Fruit fly (Drosophila melanogaster) whole organism, embryonic: ENCODE results near the gene mRpL39.

Experiments used
- Atf3 ChIP-seq: fragments of 200-800 bp; sonication (Bioruptor generic); optimal IDR thresholded peaks from 3 replicates; lab custom pipeline; 2016; ENCODE audit warnings: missing biosample characterization, missing genetic modification characterization
- BEAF-32 ChIP-seq: fragments of 200-800 bp; sonication (Bioruptor generic); optimal IDR thresholded peaks from 3 replicates; lab custom pipeline; 2017; ENCODE audit warnings: missing biosample characterization, missing genetic modification characterization, mild to moderate bottlenecking, moderate library complexity, missing genetic modification reagents
- CG10147 ChIP-seq: fragments of 200-800 bp; sonication (Bioruptor generic); optimal IDR thresholded peaks from 2 replicates; lab custom pipeline; 2019; ENCODE audit warnings: missing biosample characterization, mild to moderate bottlenecking, missing genetic modification characterization, moderate library complexity
- CG10959 ChIP-seq: fragments of 200-800 bp; sonication (Bioruptor generic); IDR thresholded peaks from 2 replicates; pipeline ENCODE4 v1.3.6; 2022; ENCODE audit warnings: missing biosample characterization, missing genetic modification characterization
- CG10979 ChIP-seq: fragments of 200-800 bp; sonication (Bioruptor generic); optimal IDR thresholded peaks from 2 replicates; lab custom pipeline; 2018; ENCODE audit warnings: missing biosample characterization, mild to moderate bottlenecking, missing genetic modification characterization, moderate library complexity
- CG15696 ChIP-seq: fragments of 200-800 bp; sonication (Bioruptor generic); optimal IDR thresholded peaks from 2 replicates; lab custom pipeline; 2019; ENCODE audit warnings: missing biosample characterization, mild to moderate bottlenecking, missing genetic modification characterization, moderate library complexity
- CG18619 ChIP-seq: fragments of 200-800 bp; sonication (Bioruptor generic); optimal IDR thresholded peaks from 3 replicates; lab custom pipeline; 2017; ENCODE audit warnings: missing biosample characterization, mild to moderate bottlenecking, missing genetic modification characterization
- CG18764 ChIP-seq: fragments of 200-800 bp; sonication (Bioruptor generic); optimal IDR thresholded peaks from 3 replicates; lab custom pipeline; 2016; ENCODE audit warnings: missing biosample characterization, missing genetic modification characterization
- CG2129 ChIP-seq: fragments of 200-800 bp; sonication (Bioruptor generic); IDR thresholded peaks from 2 replicates; pipeline ENCODE4 v1.3.6; 2022; ENCODE audit warnings: missing biosample characterization, missing genetic modification characterization; ENCODE audit not compliant: partially characterized antibody
- CG31365 ChIP-seq: fragments of 200-800 bp; sonication (Bioruptor generic); optimal IDR thresholded peaks from 2 replicates; lab custom pipeline; 2018; ENCODE audit warnings: missing biosample characterization, mild to moderate bottlenecking, missing genetic modification characterization
- CG34422 ChIP-seq: fragments of 200-800 bp; sonication (Bioruptor generic); IDR thresholded peaks from 3 replicates; pipeline ENCODE4 v1.3.6; 2022; ENCODE audit warnings: missing biosample characterization, missing genetic modification characterization
- CG3726 ChIP-seq: fragments of 200-800 bp; sonication (Bioruptor generic); IDR thresholded peaks from 3 replicates; pipeline ENCODE4, ENCODE4 v1.3.6; 2022; ENCODE audit warnings: missing biosample characterization, missing genetic modification characterization
- CG6791 ChIP-seq: fragments of 200-800 bp; sonication (Bioruptor generic); IDR thresholded peaks from 3 replicates; pipeline ENCODE4 v1.3.6; 2022; ENCODE audit warnings: missing biosample characterization, missing genetic modification characterization; ENCODE audit not compliant: partially characterized antibody
- CkIIα-i1 ChIP-seq: fragments of 200-800 bp; sonication (Bioruptor generic); IDR thresholded peaks from 2 replicates; pipeline ENCODE4 v1.3.6; 2022; ENCODE audit warnings: missing biosample characterization, missing genetic modification characterization
- CoRest ChIP-seq: fragments of 200-800 bp; sonication (Bioruptor generic); optimal IDR thresholded peaks from 3 replicates; lab custom pipeline; 2018; ENCODE audit warnings: missing biosample characterization, mild to moderate bottlenecking, missing genetic modification characterization, moderate library complexity
- Dip3 ChIP-seq: fragments of 200-800 bp; sonication (Bioruptor generic); optimal IDR thresholded peaks from 3 replicates; lab custom pipeline; 2016; ENCODE audit warnings: missing biosample characterization, missing genetic modification characterization
- Hr3 ChIP-seq: fragments of 200-800 bp; sonication (Bioruptor generic); optimal IDR thresholded peaks from 3 replicates; lab custom pipeline; 2016; ENCODE audit warnings: missing biosample characterization, missing genetic modification characterization
- Neu2 ChIP-seq: fragments of 200-800 bp; sonication (Bioruptor generic); optimal IDR thresholded peaks from 3 replicates; lab custom pipeline; 2016; ENCODE audit warnings: missing biosample characterization, missing genetic modification characterization, borderline replicate concordance
- Ssrp ChIP-seq: fragments of 200-800 bp; sonication (Bioruptor generic); optimal IDR thresholded peaks from 2 replicates; lab custom pipeline; 2018; ENCODE audit warnings: missing biosample characterization, mild to moderate bottlenecking, missing genetic modification characterization, moderate library complexity
- caup ChIP-seq: fragments of 200-800 bp; sonication (Bioruptor generic); optimal IDR thresholded peaks from 3 replicates; lab custom pipeline; 2017; ENCODE audit warnings: missing biosample characterization, mild to moderate bottlenecking, missing genetic modification characterization, moderate library complexity; ENCODE audit not compliant: severe bottlenecking
- dmrt11E ChIP-seq: fragments of 200-800 bp; sonication (Bioruptor generic); optimal IDR thresholded peaks from 3 replicates; lab custom pipeline; 2018; ENCODE audit warnings: missing biosample characterization, mild to moderate bottlenecking, missing genetic modification characterization, moderate library complexity
- fd102C ChIP-seq: fragments of 200-800 bp; sonication (Bioruptor generic); optimal IDR thresholded peaks from 2 replicates; lab custom pipeline; 2018; ENCODE audit warnings: missing biosample characterization, mild to moderate bottlenecking, missing genetic modification characterization, moderate library complexity
- fu2 ChIP-seq: fragments of 200-800 bp; sonication (Bioruptor generic); optimal IDR thresholded peaks from 2 replicates; lab custom pipeline; 2016; ENCODE audit warnings: missing biosample characterization, missing genetic modification characterization
- gsb-n ChIP-seq: fragments of 200-800 bp; sonication (Bioruptor generic); optimal IDR thresholded peaks from 3 replicates; lab custom pipeline; 2018; ENCODE audit warnings: missing biosample characterization, mild to moderate bottlenecking, missing genetic modification characterization
- hbn ChIP-seq: fragments of 200-800 bp; sonication (Bioruptor generic); IDR thresholded peaks from 2 replicates; pipeline ENCODE4 v1.3.6; 2022; ENCODE audit warnings: missing biosample characterization, missing genetic modification characterization; ENCODE audit not compliant: partially characterized antibody
- hkb ChIP-seq, 2 experiments: fragments of 200-800 bp in 1 of 2; fragments of >200 bp in 1 of 2; sonication (Bioruptor generic) in 1 of 2; IDR thresholded peaks in 1 of 2; optimal IDR thresholded peaks in 1 of 2; 2 replicates each; pipeline versions ENCODE4 v1.3.6 to Lab custom; 2017 to 2022; ENCODE audit warnings: missing biosample characterization in 1 of 2, missing genetic modification characterization in 1 of 2
- mam ChIP-seq: fragments of 200-800 bp; sonication (Bioruptor generic); optimal IDR thresholded peaks from 3 replicates; lab custom pipeline; 2016; ENCODE audit warnings: missing biosample characterization, missing genetic modification characterization
- odd ChIP-seq: fragments of 200-800 bp; sonication (Bioruptor generic); optimal IDR thresholded peaks from 2 replicates; lab custom pipeline; 2017; ENCODE audit warnings: missing biosample characterization, mild to moderate bottlenecking, missing genetic modification characterization
- prd ChIP-seq, 3 experiments: fragments of >200 bp in 2 of 3; fragments of 200-800 bp in 1 of 3; sonication (Bioruptor generic) in 1 of 3; optimal IDR thresholded peaks in 2 of 3; IDR thresholded peaks in 1 of 3; 2 replicates in 2 of 3; 3 replicates in 1 of 3; pipeline versions ENCODE4 v1.3.6 to Lab custom; 2017 to 2022; ENCODE audit warnings: missing biosample characterization in 1 of 3, missing genetic modification characterization in 1 of 3
- pros ChIP-seq: fragments of 200-800 bp; sonication (Bioruptor generic); optimal IDR thresholded peaks from 3 replicates; lab custom pipeline; 2019; ENCODE audit warnings: missing biosample characterization, mild to moderate bottlenecking, missing genetic modification characterization, moderate library complexity
- psq ChIP-seq: fragments of 200-800 bp; sonication (Bioruptor generic); optimal IDR thresholded peaks from 2 replicates; lab custom pipeline; 2017; ENCODE audit warnings: missing biosample characterization, missing genetic modification characterization
- salm ChIP-seq: fragments of 200-800 bp; sonication (Bioruptor generic); optimal IDR thresholded peaks from 2 replicates; lab custom pipeline; 2018; ENCODE audit warnings: missing biosample characterization, mild to moderate bottlenecking, missing genetic modification characterization
- sens ChIP-seq: fragments of 200-800 bp; sonication (Bioruptor generic); peaks from one replicate; lab custom pipeline; 2016; ENCODE audit warnings: missing biosample characterization, missing genetic modification characterization
- sisA ChIP-seq: fragments of 200-800 bp; sonication (Bioruptor generic); IDR thresholded peaks from 2 replicates; pipeline ENCODE4 v1.3.6; 2022; ENCODE audit warnings: missing biosample characterization, missing genetic modification characterization
- slp2 ChIP-seq: fragments of 200-800 bp; sonication (Bioruptor generic); optimal IDR thresholded peaks from 2 replicates; lab custom pipeline; 2016; ENCODE audit warnings: missing biosample characterization, missing genetic modification characterization
- sna ChIP-seq: fragments of 200-800 bp; sonication (Bioruptor generic); IDR thresholded peaks from 2 replicates; pipeline ENCODE4 v1.3.6; 2022; ENCODE audit warnings: missing biosample characterization, missing genetic modification characterization; ENCODE audit not compliant: partially characterized antibody
- sqz ChIP-seq: fragments of 200-800 bp; sonication (Bioruptor generic); optimal IDR thresholded peaks from 3 replicates; lab custom pipeline; 2018; ENCODE audit warnings: missing biosample characterization, mild to moderate bottlenecking, missing genetic modification characterization
- stwl ChIP-seq: fragments of 200-800 bp; sonication (Bioruptor generic); optimal IDR thresholded peaks from 3 replicates; lab custom pipeline; 2018; ENCODE audit warnings: missing biosample characterization, mild to moderate bottlenecking, missing genetic modification characterization, moderate library complexity
- tin ChIP-seq: fragments of 200-800 bp; sonication (Bioruptor generic); optimal IDR thresholded peaks from 3 replicates; lab custom pipeline; 2016; ENCODE audit warnings: missing biosample characterization, missing genetic modification characterization
- trh ChIP-seq: fragments of 200-800 bp; sonication (Bioruptor generic); optimal IDR thresholded peaks from 2 replicates; lab custom pipeline; 2016; ENCODE audit warnings: missing biosample characterization, missing genetic modification characterization
- tup ChIP-seq: fragments of 200-800 bp; sonication (Bioruptor generic); optimal IDR thresholded peaks from 2 replicates; lab custom pipeline; 2016; ENCODE audit warnings: missing biosample characterization, mild to moderate bottlenecking, missing genetic modification characterization, moderate library complexity
- wor ChIP-seq: fragments of 200-800 bp; sonication (Bioruptor generic); IDR thresholded peaks from 2 replicates; pipeline ENCODE4 v1.3.6; 2022; ENCODE audit warnings: missing biosample characterization, missing genetic modification characterization

The mRpL39 gene

DNA sequence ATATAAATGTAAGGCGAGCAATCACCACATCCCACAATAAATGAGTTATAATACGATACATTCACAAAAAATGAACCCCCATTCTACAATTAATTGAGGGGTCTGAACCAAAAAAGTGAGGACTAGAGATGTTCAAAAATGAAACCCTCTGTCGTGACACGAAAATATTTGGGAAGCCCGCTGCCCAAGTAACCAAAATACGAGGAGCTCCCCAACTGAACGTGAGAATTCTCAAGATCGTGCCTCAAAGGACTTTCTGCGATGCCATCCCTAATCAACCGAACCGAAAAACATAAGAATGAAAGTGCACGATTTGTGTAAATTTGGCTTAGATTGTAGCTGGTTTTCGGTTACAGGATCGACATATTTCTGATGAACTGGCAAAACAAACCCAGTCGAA, 25.0 kb downstream of the mRpL39 start, which contains the start of gene Ocho (continued):
- TF ChIP-seq trh (GFP tag; lab: Kevin White, UChicago) (no peak), gsb-n (peak; percentile 0), Dip3 (GFP tag; lab: Kevin White, UChicago) (no peak), odd (GFP tag; lab: Kevin White, UChicago) (no peak), Neu2 (GFP tag; lab: Kevin White, UChicago) (no peak), CG31365 (tag; lab: Kevin White, UChicago) (no peak), CG10979 (tag; lab: Kevin White, UChicago) (no peak), slp2 (GFP tag; lab: Kevin White, UChicago) (no peak), tup (no peak), BEAF-32 (GFP tag; lab: Kevin White, UChicago) (peak; percentile 67), sisA (GFP tag; lab: Robert Waterston, UW) (no peak), hbn (GFP tag; lab: Robert Waterston, UW) (peak; percentile 19; the same call in 1 of the 2 replicates), CG6791 (GFP tag; lab: Robert Waterston, UW) (peak; percentile 57; the same call in 2 of the 3 replicates), stwl (tag; lab: Kevin White, UChicago) (peak; percentile 3), salm (no peak), prd (optimal IDR thresholded peaks at IDR 0.05; lab: Kevin White, UChicago) (no peak), prd (GFP tag; IDR thresholded peaks at IDR 0.05; lab: Robert Waterston, UW) (peak; percentile 35; the same call in 1 of the 3 replicates), sqz (GFP tag; lab: Kevin White, UChicago) (peak; percentile 19), sens (GFP tag; lab: Kevin White, UChicago) (peak; percentile 75), pros (GFP tag; lab: Kevin White, UChicago) (no peak), dmrt11E (tag; lab: Kevin White, UChicago) (peak; percentile 59), CoRest (tag; lab: Kevin White, UChicago) (no peak), CG10959 (GFP tag; lab: Robert Waterston, UW) (peak; percentile 63), caup (GFP tag; lab: Kevin White, UChicago) (no peak), CG3726 (GFP tag; lab: Robert Waterston, UW) (no peak), CG2129 (GFP tag; lab: Robert Waterston, UW) (peak; percentile 61), Atf3 (no peak), CG10147 (GFP tag; lab: Kevin White, UChicago) (no peak), mam (GFP tag; lab: Kevin White, UChicago) (no peak), CG15696 (tag; lab: Kevin White, UChicago) (peak; percentile 72), hkb (optimal IDR thresholded peaks at IDR 0.05; lab: Kevin White, UChicago) (no peak), hkb (GFP tag; IDR thresholded peaks at IDR 0.05; lab: Robert Waterston, UW) (no peak), Hr3 (no peak), wor (GFP tag; lab: Robert Waterston, UW) (no peak), fd102C (GFP tag; lab: Kevin White, UChicago) (no peak), CG18764 (GFP tag; lab: Kevin White, UChicago) (no peak), tin (GFP tag; lab: Kevin White, UChicago) (no peak), fu2 (GFP tag; lab: Kevin White, UChicago) (no peak), CG34422 (GFP tag; lab: Robert Waterston, UW) (no peak), CG18619 (GFP tag; lab: Kevin White, UChicago) (no peak), psq (no peak), sna (GFP tag; lab: Robert Waterston, UW) (no peak), Ssrp (tag; lab: Kevin White, UChicago) (no peak), CkIIα-i1 (GFP tag; lab: Robert Waterston, UW) (no peak)
